Worm (Caenorhabditis elegans): ENCODE measurements around the gene cyp-37A1.

cyp-37A1 gene

ce11 chrII:14055717-14056116 is 39.0 kb upstream of the cyp-37A1 start:
- TF ChIP-seq hmg-4 (GFP tag; optimal IDR thresholded peaks at IDR 0.05) (no peak), hmbx-1 (tag; optimal IDR thresholded peaks at IDR 0.05) (no peak), sea-1 (GFP tag; conservative IDR thresholded peaks at IDR 0.05) (no peak), ama-1 (optimal IDR thresholded peaks at IDR 0.05) (no peak), ceh-13 (GFP tag; optimal IDR thresholded peaks at IDR 0.05) (no peak), aly-1 (tag; optimal IDR thresholded peaks at IDR 0.05) (no peak), ets-7 (tag; optimal IDR thresholded peaks at IDR 0.05) (no peak), B0310.2 (tag; optimal IDR thresholded peaks at IDR 0.05) (no peak), pes-1 (GFP tag; IDR thresholded peaks at IDR 0.05) (no peak), tbx-37 (GFP tag; conservative IDR thresholded peaks at IDR 0.05) (no peak), tra-4 (tag; optimal IDR thresholded peaks at IDR 0.05) (no peak)

- TF ChIP-seq ceh-36 (tag; optimal IDR thresholded peaks at IDR 0.05) (no peak), hmg-4 (GFP tag; optimal IDR thresholded peaks at IDR 0.05) (no peak), hmbx-1 (tag; optimal IDR thresholded peaks at IDR 0.05) (no peak), flt-1 (GFP tag; IDR thresholded peaks at IDR 0.05) (no peak), scrt-1 (GFP tag; IDR thresholded peaks at IDR 0.05) (no peak), tbx-11 (GFP tag; IDR thresholded peaks at IDR 0.05) (no peak), aly-1 (tag; optimal IDR thresholded peaks at IDR 0.05) (no peak), ama-1 (optimal IDR thresholded peaks at IDR 0.05) (no peak), B0310.2 (tag; optimal IDR thresholded peaks at IDR 0.05) (no peak), tbx-37 (GFP tag; conservative IDR thresholded peaks at IDR 0.05) (no peak), ets-7 (tag; optimal IDR thresholded peaks at IDR 0.05) (no peak), tra-4 (tag; optimal IDR thresholded peaks at IDR 0.05) (no peak), hnd-1 (tag; optimal IDR thresholded peaks at IDR 0.05) (no peak)
Observed at ce11 chrII:14053141-14053540, 36.4 kb upstream of the cyp-37A1 start.

- no peak for TF ChIP-seq tbx-11 (GFP tag; IDR thresholded peaks at IDR 0.05)
- TF ChIP-seq ceh-13 (GFP tag; optimal IDR thresholded peaks at IDR 0.05), result no peak
- no peak for TF ChIP-seq F13C5.2 (tag; optimal IDR thresholded peaks at IDR 0.05)
- TF ChIP-seq sea-1 (GFP tag; conservative IDR thresholded peaks at IDR 0.05), result no peak
- no peak for TF ChIP-seq hmg-4 (GFP tag; optimal IDR thresholded peaks at IDR 0.05)
- no peak for TF ChIP-seq pes-1 (GFP tag; IDR thresholded peaks at IDR 0.05)
- no peak for TF ChIP-seq hmbx-1 (tag; optimal IDR thresholded peaks at IDR 0.05)
- no peak for TF ChIP-seq tra-4 (tag; optimal IDR thresholded peaks at IDR 0.05)
- no peak for TF ChIP-seq flt-1 (GFP tag; IDR thresholded peaks at IDR 0.05)
- no peak for TF ChIP-seq B0310.2 (tag; optimal IDR thresholded peaks at IDR 0.05)
- no peak for TF ChIP-seq ceh-36 (tag; optimal IDR thresholded peaks at IDR 0.05)
- no peak for TF ChIP-seq ama-1 (optimal IDR thresholded peaks at IDR 0.05)
- no peak for TF ChIP-seq tbx-37 (GFP tag; conservative IDR thresholded peaks at IDR 0.05)
Observed at ce11 chrII:14052204-14052603, 35.4 kb upstream of the cyp-37A1 start, which contains the start of gene daf-5. Gene daf-5 (minus strand): TSS chrII:14052304.

ce11 chrII:14051474-14051934 is 34.7 kb upstream of the cyp-37A1 start:
- TF ChIP-seq ceh-13 (GFP tag; optimal IDR thresholded peaks at IDR 0.05) (no peak), tbx-11 (GFP tag; IDR thresholded peaks at IDR 0.05) (no peak), pes-1 (GFP tag; IDR thresholded peaks at IDR 0.05) (no peak), sea-1 (GFP tag; conservative IDR thresholded peaks at IDR 0.05) (no peak), B0310.2 (tag; optimal IDR thresholded peaks at IDR 0.05) (no peak), ceh-36 (tag; optimal IDR thresholded peaks at IDR 0.05) (no peak), tra-4 (tag; optimal IDR thresholded peaks at IDR 0.05) (no peak), ets-7 (tag; optimal IDR thresholded peaks at IDR 0.05) (no peak), tbx-37 (GFP tag; conservative IDR thresholded peaks at IDR 0.05) (no peak), hnd-1 (tag; optimal IDR thresholded peaks at IDR 0.05) (no peak), hmbx-1 (tag; optimal IDR thresholded peaks at IDR 0.05) (no peak), F13C5.2 (tag; optimal IDR thresholded peaks at IDR 0.05) (no peak)

ce11 chrII:14050506-14050905 is 33.7 kb upstream of the cyp-37A1 start:
- TF ChIP-seq aly-1 (tag; optimal IDR thresholded peaks at IDR 0.05), result no peak
- TF ChIP-seq hmg-4 (GFP tag; optimal IDR thresholded peaks at IDR 0.05), result peak; percentile 73

- TF ChIP-seq ets-7 (tag; optimal IDR thresholded peaks at IDR 0.05) (no peak), hnd-1 (tag; optimal IDR thresholded peaks at IDR 0.05) (no peak), ama-1 (optimal IDR thresholded peaks at IDR 0.05) (no peak), pes-1 (GFP tag; IDR thresholded peaks at IDR 0.05) (no peak), hmbx-1 (tag; optimal IDR thresholded peaks at IDR 0.05) (no peak), F13C5.2 (tag; optimal IDR thresholded peaks at IDR 0.05) (no peak), flt-1 (GFP tag; IDR thresholded peaks at IDR 0.05) (no peak), ceh-36 (tag; optimal IDR thresholded peaks at IDR 0.05) (no peak), scrt-1 (GFP tag; IDR thresholded peaks at IDR 0.05) (no peak), hmg-4 (GFP tag; optimal IDR thresholded peaks at IDR 0.05) (no peak), tbx-37 (GFP tag; conservative IDR thresholded peaks at IDR 0.05) (no peak), B0310.2 (tag; optimal IDR thresholded peaks at IDR 0.05) (no peak), tra-4 (tag; optimal IDR thresholded peaks at IDR 0.05) (no peak), aly-1 (tag; optimal IDR thresholded peaks at IDR 0.05) (no peak), tbx-11 (GFP tag; IDR thresholded peaks at IDR 0.05) (no peak)
Observed at ce11 chrII:14049097-14049496, 32.3 kb upstream of the cyp-37A1 start.

- no peak for TF ChIP-seq scrt-1 (GFP tag; IDR thresholded peaks at IDR 0.05)
- no peak for TF ChIP-seq pes-1 (GFP tag; IDR thresholded peaks at IDR 0.05)
- TF ChIP-seq flt-1 (GFP tag; IDR thresholded peaks at IDR 0.05), result no peak
- no peak for TF ChIP-seq ama-1 (optimal IDR thresholded peaks at IDR 0.05)
- no peak for TF ChIP-seq aly-1 (tag; optimal IDR thresholded peaks at IDR 0.05)
- peak; percentile 14 for TF ChIP-seq hmg-4 (GFP tag; optimal IDR thresholded peaks at IDR 0.05)
- TF ChIP-seq B0310.2 (tag; optimal IDR thresholded peaks at IDR 0.05), result no peak
Observed at ce11 chrII:14046491-14046890, 29.7 kb upstream of the cyp-37A1 start.

ce11 chrII:14045934-14046470 is 29.2 kb upstream of the cyp-37A1 start:
- TF ChIP-seq tra-4 (tag; optimal IDR thresholded peaks at IDR 0.05) (no peak), flt-1 (GFP tag; IDR thresholded peaks at IDR 0.05) (no peak), B0310.2 (tag; optimal IDR thresholded peaks at IDR 0.05) (no peak), tbx-11 (GFP tag; IDR thresholded peaks at IDR 0.05) (no peak), tbx-37 (GFP tag; conservative IDR thresholded peaks at IDR 0.05) (no peak), hmbx-1 (tag; optimal IDR thresholded peaks at IDR 0.05) (no peak), scrt-1 (GFP tag; IDR thresholded peaks at IDR 0.05) (no peak), ama-1 (optimal IDR thresholded peaks at IDR 0.05) (no peak), pes-1 (GFP tag; IDR thresholded peaks at IDR 0.05) (no peak), ceh-36 (tag; optimal IDR thresholded peaks at IDR 0.05) (no peak), hmg-4 (GFP tag; optimal IDR thresholded peaks at IDR 0.05) (no peak), aly-1 (tag; optimal IDR thresholded peaks at IDR 0.05) (no peak), hnd-1 (tag; optimal IDR thresholded peaks at IDR 0.05) (no peak), sea-1 (GFP tag; conservative IDR thresholded peaks at IDR 0.05) (no peak)
